Worm (Caenorhabditis elegans): Measurements from ENCODE around the gene T02G5.7.

- TF ChIP-seq nhr-23 (tag; optimal IDR thresholded peaks at IDR 0.05) (no peak), eor-1 (tag; optimal IDR thresholded peaks at IDR 0.05) (no peak), pha-4 (tag; optimal IDR thresholded peaks at IDR 0.05) (no peak), nhr-237 (tag; optimal IDR thresholded peaks at IDR 0.05) (no peak), nhr-43 (tag; optimal IDR thresholded peaks at IDR 0.05; ENCODE audit: poor library complexity, severe bottlenecking) (no peak), unc-39 (tag; optimal IDR thresholded peaks at IDR 0.05) (no peak)
These were observed 21.8 kb upstream of the T02G5.7 start, which contains the start of gene ZK1127.4 for ce11 chrII:7053649-7054048.
